Worm (Caenorhabditis elegans) whole organism, mixed stage, embryonic: ENCODE measurements around the gene srd-18.

Experiments
- M03D4.4 ChIP-seq: sonication (generic microtip); optimal IDR thresholded peaks from 2 replicates; lab custom pipeline; 2017; ENCODE audit warnings: mild to moderate bottlenecking, missing genetic modification characterization, missing compliant biosample characterization
- bed-3 ChIP-seq: fragments of 200-800 bp; sonication (Bioruptor generic); optimal IDR thresholded peaks from 3 replicates; lab custom pipeline; 2018; ENCODE audit warnings: mild to moderate bottlenecking, missing genetic modification characterization, moderate library complexity, missing compliant biosample characterization
- ceh-39 ChIP-seq: fragments of 150-350 bp; optimal IDR thresholded peaks from 2 replicates; lab custom pipeline; 2014; ENCODE audit warnings: missing biosample characterization, missing genetic modification characterization
- ceh-43 ChIP-seq: fragments of 200-800 bp; sonication (Bioruptor generic); optimal IDR thresholded peaks from 2 replicates; lab custom pipeline; 2018; ENCODE audit warnings: mild to moderate bottlenecking, missing genetic modification characterization, moderate library complexity, missing compliant biosample characterization
- ceh-83 ChIP-seq: fragments of 200-800 bp; sonication (Bioruptor generic); optimal IDR thresholded peaks from 2 replicates; lab custom pipeline; 2018; ENCODE audit warnings: mild to moderate bottlenecking, missing genetic modification characterization, missing compliant biosample characterization
- ces-1 ChIP-seq: fragments of 150-350 bp; optimal IDR thresholded peaks from 2 replicates; lab custom pipeline; 2014; ENCODE audit warnings: missing biosample characterization, missing genetic modification reagents, missing genetic modification characterization
- cnd-1 ChIP-seq: fragments of 200-800 bp; sonication (Bioruptor generic); optimal IDR thresholded peaks from 2 replicates; lab custom pipeline; 2018; ENCODE audit warnings: mild to moderate bottlenecking, missing genetic modification characterization, missing compliant biosample characterization
- drap-1 ChIP-seq: fragments of 200-800 bp; sonication (Bioruptor generic); optimal IDR thresholded peaks from 3 replicates; lab custom pipeline; 2018; ENCODE audit warnings: mild to moderate bottlenecking, missing genetic modification characterization, missing compliant biosample characterization
- elt-1 ChIP-seq: sonication (generic microtip); optimal IDR thresholded peaks from 2 replicates; lab custom pipeline; 2017; ENCODE audit warnings: missing genetic modification characterization, mild to moderate bottlenecking, missing compliant biosample characterization, antibody characterized with exemption, moderate library complexity, borderline replicate concordance; ENCODE audit not compliant: insufficient read depth
- elt-3 ChIP-seq: fragments of 150-350 bp; optimal IDR thresholded peaks from 2 replicates; lab custom pipeline; 2014; ENCODE audit warnings: missing biosample characterization, missing genetic modification characterization
- flh-1 ChIP-seq: fragments of 200-800 bp; sonication (Bioruptor generic); optimal IDR thresholded peaks from 2 replicates; lab custom pipeline; 2018; ENCODE audit warnings: mild to moderate bottlenecking, missing genetic modification characterization, moderate library complexity, missing compliant biosample characterization
- ham-2 ChIP-seq: fragments of 200-800 bp; sonication (Bioruptor generic); optimal IDR thresholded peaks from 2 replicates; lab custom pipeline; 2018; ENCODE audit warnings: mild to moderate bottlenecking, missing genetic modification characterization, missing compliant biosample characterization
- hlh-1 ChIP-seq: fragments of 150-350 bp; optimal IDR thresholded peaks from 2 replicates; lab custom pipeline; 2014; ENCODE audit warnings: missing biosample characterization, missing genetic modification reagents, missing genetic modification characterization
- lin-13 ChIP-seq: fragments of 150-350 bp; optimal IDR thresholded peaks from 2 replicates; lab custom pipeline; 2014; ENCODE audit warnings: missing biosample characterization, missing genetic modification characterization
- lin-32 ChIP-seq: fragments of 200-800 bp; sonication (Bioruptor generic); optimal IDR thresholded peaks from 2 replicates; lab custom pipeline; 2018; ENCODE audit warnings: mild to moderate bottlenecking, missing genetic modification characterization, missing compliant biosample characterization
- lsy-2 ChIP-seq: fragments of 150-350 bp; optimal IDR thresholded peaks from 2 replicates; lab custom pipeline; 2014; ENCODE audit warnings: missing biosample characterization, missing genetic modification characterization
- mab-5 ChIP-seq: fragments of 150-350 bp; optimal IDR thresholded peaks from 2 replicates; lab custom pipeline; 2014; ENCODE audit warnings: missing biosample characterization, missing genetic modification characterization
- mep-1 ChIP-seq: fragments of 150-350 bp; optimal IDR thresholded peaks from 2 replicates; lab custom pipeline; 2017; ENCODE audit warnings: missing biosample characterization, missing genetic modification reagents, missing genetic modification characterization, inconsistent platforms
- mls-2 ChIP-seq: sonication (generic microtip); optimal IDR thresholded peaks from 2 replicates; lab custom pipeline; 2016; ENCODE audit warnings: mild to moderate bottlenecking, missing genetic modification characterization, moderate library complexity, missing compliant biosample characterization
- nhr-28 ChIP-seq: fragments of 150-350 bp; optimal IDR thresholded peaks from 2 replicates; lab custom pipeline; 2014; ENCODE audit warnings: missing biosample characterization, missing genetic modification characterization
- nhr-76 ChIP-seq: sonication (generic microtip); optimal IDR thresholded peaks from 2 replicates; lab custom pipeline; 2017; ENCODE audit warnings: missing biosample characterization, missing genetic modification characterization
- pha-4 ChIP-seq: fragments of 150-350 bp; optimal IDR thresholded peaks from 2 replicates; lab custom pipeline; 2018; ENCODE audit warnings: missing biosample characterization, missing genetic modification reagents, missing genetic modification characterization
- snpc-4 ChIP-seq: fragments of 150-350 bp; optimal IDR thresholded peaks from 2 replicates; lab custom pipeline; 2014; ENCODE audit warnings: missing biosample characterization, missing genetic modification characterization
- tbx-8 ChIP-seq: fragments of 200-800 bp; sonication (Bioruptor generic); optimal IDR thresholded peaks from 2 replicates; lab custom pipeline; 2018; ENCODE audit warnings: mild to moderate bottlenecking, missing genetic modification characterization, moderate library complexity, missing compliant biosample characterization
- unc-120 ChIP-seq: sonication (generic microtip); optimal IDR thresholded peaks from 2 replicates; lab custom pipeline; 2017; ENCODE audit warnings: missing genetic modification characterization, missing compliant biosample characterization; ENCODE audit not compliant: poor library complexity, severe bottlenecking
- unc-39 ChIP-seq: fragments of 150-350 bp; optimal IDR thresholded peaks from 2 replicates; lab custom pipeline; 2014; ENCODE audit warnings: missing biosample characterization, missing genetic modification characterization
- unc-62 ChIP-seq: fragments of 150-350 bp; optimal IDR thresholded peaks from 2 replicates; lab custom pipeline; 2014; ENCODE audit warnings: missing biosample characterization, missing genetic modification reagents, missing genetic modification characterization
- zip-8 ChIP-seq: fragments of 150-350 bp; optimal IDR thresholded peaks from 2 replicates; lab custom pipeline; 2014; ENCODE audit warnings: missing biosample characterization, missing genetic modification characterization
- ztf-11 ChIP-seq: fragments of 150-350 bp; optimal IDR thresholded peaks from 2 replicates; lab custom pipeline; 2014; ENCODE audit warnings: missing biosample characterization, missing genetic modification characterization

srd-18 gene

ce11 chrV:13426764-13427163 lies at the start of gene srd-18:
TSS of gene srd-18 (minus strand) at chrV:13426864.
- TF ChIP-seq nhr-76 = no peak
- TF ChIP-seq pha-4 (tag; lab: Kevin White, UChicago) = no peak
- no peak for TF ChIP-seq tbx-8 (GFP tag; lab: Kevin White, UChicago)
- no peak for TF ChIP-seq unc-39 (tag; lab: Kevin White, UChicago)
- TF ChIP-seq ztf-11 (tag; lab: Kevin White, UChicago) = no peak
- no peak for TF ChIP-seq lin-13 (tag; lab: Kevin White, UChicago)
- no peak for TF ChIP-seq elt-1 (tag; lab: Kevin White, UChicago)
- no peak for TF ChIP-seq mep-1 (tag; lab: Kevin White, UChicago)
- TF ChIP-seq ceh-39 (tag; lab: Kevin White, UChicago) = no peak
- TF ChIP-seq ceh-43 = no peak
- TF ChIP-seq snpc-4 (tag; lab: Kevin White, UChicago) = no peak
- TF ChIP-seq ces-1 (GFP tag; lab: Kevin White, UChicago) = no peak
- TF ChIP-seq mab-5 = no peak
- no peak for TF ChIP-seq hlh-1 (tag; lab: Kevin White, UChicago)
- TF ChIP-seq bed-3 (GFP tag; lab: Kevin White, UChicago) = no peak
- TF ChIP-seq lsy-2 (tag; lab: Kevin White, UChicago) = no peak
- no peak for TF ChIP-seq mls-2 (tag; lab: Kevin White, UChicago)
- no peak for TF ChIP-seq cnd-1 (tag; lab: Kevin White, UChicago)
- no peak for TF ChIP-seq flh-1
- no peak for TF ChIP-seq ceh-83 (GFP tag; lab: Kevin White, UChicago)

DNA sequence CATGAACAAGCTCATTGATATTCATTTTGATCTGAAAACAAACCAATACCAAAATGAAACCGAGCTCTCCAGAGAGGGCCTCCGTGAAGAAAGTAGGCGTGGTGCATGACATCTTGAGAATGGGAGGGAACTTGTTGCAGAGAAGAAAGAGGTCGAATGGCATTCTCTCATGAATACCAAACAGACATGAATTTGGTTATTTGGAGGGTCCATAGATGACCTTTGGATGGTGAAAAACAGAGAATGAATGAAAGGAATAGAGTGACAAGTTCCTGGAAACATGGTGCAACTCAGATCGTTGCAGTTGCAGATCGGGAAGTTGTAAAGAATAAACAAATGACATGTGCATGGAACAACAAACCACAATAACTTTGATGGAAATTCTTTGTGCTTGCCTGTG lies 49.7 kb upstream of the srd-18 start, which contains the start of gene T10G3.8:
T10G3.8 (minus strand) TSS at position 101 of the 400 bp plus-strand sequence.
- TF ChIP-seq snpc-4 (tag; lab: Kevin White, UChicago) = no peak
- no peak for TF ChIP-seq hlh-1 (tag; lab: Kevin White, UChicago)
- no peak for TF ChIP-seq unc-62 (GFP tag; lab: Kevin White, UChicago)
- no peak for TF ChIP-seq nhr-76
- TF ChIP-seq flh-1 = no peak
- no peak for TF ChIP-seq lin-13 (tag; lab: Kevin White, UChicago)
- no peak for TF ChIP-seq ceh-83 (GFP tag; lab: Kevin White, UChicago)
- no peak for TF ChIP-seq cnd-1 (tag; lab: Kevin White, UChicago)
- TF ChIP-seq unc-120 (tag; lab: Kevin White, UChicago) = no peak
- no peak for TF ChIP-seq ztf-11 (tag; lab: Kevin White, UChicago)
- TF ChIP-seq tbx-8 (GFP tag; lab: Kevin White, UChicago) = no peak
- TF ChIP-seq ham-2 (GFP tag; lab: Kevin White, UChicago) = no peak
- TF ChIP-seq M03D4.4 (tag; lab: Kevin White, UChicago) = no peak
- TF ChIP-seq bed-3 (GFP tag; lab: Kevin White, UChicago) = no peak
- TF ChIP-seq ces-1 (GFP tag; lab: Kevin White, UChicago) = no peak
- TF ChIP-seq elt-3 (tag; lab: Kevin White, UChicago) = no peak
- no peak for TF ChIP-seq zip-8 (tag; lab: Kevin White, UChicago)
- no peak for TF ChIP-seq drap-1
- no peak for TF ChIP-seq mep-1 (tag; lab: Kevin White, UChicago)
- TF ChIP-seq, all 35 proteins: peak for 0

- TF ChIP-seq hlh-1 (tag; lab: Kevin White, UChicago) = peak; percentile 97
- TF ChIP-seq snpc-4 (tag; lab: Kevin White, UChicago) = no peak
- peak; percentile 79 for TF ChIP-seq unc-62 (GFP tag; lab: Kevin White, UChicago)
- TF ChIP-seq ham-2 (GFP tag; lab: Kevin White, UChicago) = no peak
- TF ChIP-seq drap-1 = no peak
- no peak for TF ChIP-seq ceh-83 (GFP tag; lab: Kevin White, UChicago)
- TF ChIP-seq tbx-8 (GFP tag; lab: Kevin White, UChicago) = no peak
Measured at ce11 chrV:13473467-13473866, 46.8 kb upstream of the srd-18 start, which contains the start of gene T10G3.1. TSS of gene T10G3.1 (minus strand) at chrV:13473679.

DNA sequence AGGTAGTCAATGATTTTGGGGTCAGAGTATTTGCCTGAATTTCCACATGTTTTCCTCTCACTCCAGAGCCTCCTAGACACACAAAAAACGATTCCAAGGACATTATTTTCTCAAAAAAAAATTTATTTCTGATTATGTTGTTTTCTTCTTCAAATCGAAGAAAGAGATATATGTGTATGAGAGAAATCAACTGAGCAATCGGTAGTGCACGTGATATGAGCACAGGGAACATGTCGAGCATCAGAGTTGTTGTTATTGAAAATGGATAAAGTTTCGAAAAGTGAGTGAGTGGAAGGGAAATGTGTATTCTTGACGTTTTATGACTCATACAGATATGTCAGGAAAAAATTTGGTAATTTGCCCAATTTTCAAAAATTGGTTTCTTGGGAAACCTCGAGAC lies 45.4 kb upstream of the srd-18 start:
- TF ChIP-seq ces-1 (GFP tag; lab: Kevin White, UChicago) = no peak
- TF ChIP-seq drap-1 = no peak
- TF ChIP-seq ceh-43 = no peak
- TF ChIP-seq elt-3 (tag; lab: Kevin White, UChicago) = no peak
- no peak for TF ChIP-seq lin-32 (GFP tag; lab: Kevin White, UChicago)
- no peak for TF ChIP-seq nhr-76
- TF ChIP-seq mep-1 (tag; lab: Kevin White, UChicago) = no peak
- TF ChIP-seq nhr-28 (tag; lab: Kevin White, UChicago) = no peak
- TF ChIP-seq cnd-1 (tag; lab: Kevin White, UChicago) = no peak
- TF ChIP-seq ham-2 (GFP tag; lab: Kevin White, UChicago) = no peak
- TF ChIP-seq ceh-39 (tag; lab: Kevin White, UChicago) = no peak
- no peak for TF ChIP-seq ceh-83 (GFP tag; lab: Kevin White, UChicago)
- no peak for TF ChIP-seq ztf-11 (tag; lab: Kevin White, UChicago)
- no peak for TF ChIP-seq bed-3 (GFP tag; lab: Kevin White, UChicago)
- no peak for TF ChIP-seq tbx-8 (GFP tag; lab: Kevin White, UChicago)
